Worm (Caenorhabditis elegans) whole organism, midembryonic: ENCODE data around the gene C18A3.10.

Experiments used
- T22C8.4 ChIP-seq: fragments of 200-800 bp; sonication (Bioruptor generic); IDR thresholded peaks from 2 replicates; pipeline ENCODE4 v1.3.6; 2022; ENCODE audit warnings: missing genetic modification characterization, missing compliant biosample characterization
- cog-1 ChIP-seq: sonication (generic microtip); optimal IDR thresholded peaks from 2 replicates; lab custom pipeline; 2016; ENCODE audit warnings: missing genetic modification characterization, missing compliant biosample characterization
- flt-1 ChIP-seq: fragments of 200-800 bp; sonication (Bioruptor generic); IDR thresholded peaks from 2 replicates; pipeline ENCODE4 v1.3.6; 2022; ENCODE audit warnings: missing genetic modification characterization, missing compliant biosample characterization
- klf-2 ChIP-seq: fragments of 200-800 bp; sonication (Bioruptor generic); conservative IDR thresholded peaks from 2 replicates; pipeline ENCODE4 v1.3.6; 2022; ENCODE audit warnings: missing genetic modification reagents, missing genetic modification characterization, missing compliant biosample characterization
- med-1 ChIP-seq: sonication (generic microtip); optimal IDR thresholded peaks from 2 replicates; lab custom pipeline; 2017; ENCODE audit warnings: missing genetic modification characterization, mild to moderate bottlenecking, missing compliant biosample characterization, antibody characterized with exemption, missing genetic modification reagents; ENCODE audit not compliant: insufficient read depth
- ref-1 ChIP-seq: fragments of 200-800 bp; sonication (Bioruptor generic); conservative IDR thresholded peaks from 2 replicates; pipeline ENCODE4 v1.3.6; 2022; ENCODE audit warnings: missing genetic modification reagents, missing genetic modification characterization, missing compliant biosample characterization
- tab-1 ChIP-seq: fragments of 200-800 bp; sonication (Bioruptor generic); IDR thresholded peaks from 2 replicates; pipeline ENCODE4 v1.3.6; 2022; ENCODE audit warnings: missing genetic modification characterization, missing compliant biosample characterization
- ztf-23 ChIP-seq: fragments of 200-800 bp; sonication (Bioruptor generic); IDR thresholded peaks from 2 replicates; pipeline ENCODE4 v1.3.6; 2022; ENCODE audit warnings: missing genetic modification reagents, missing genetic modification characterization, missing compliant biosample characterization
- ztf-29 ChIP-seq: fragments of 200-800 bp; sonication (Bioruptor generic); IDR thresholded peaks from 2 replicates; pipeline ENCODE4 v1.3.6; 2022; ENCODE audit warnings: missing genetic modification reagents, missing genetic modification characterization, missing compliant biosample characterization

DNA sequence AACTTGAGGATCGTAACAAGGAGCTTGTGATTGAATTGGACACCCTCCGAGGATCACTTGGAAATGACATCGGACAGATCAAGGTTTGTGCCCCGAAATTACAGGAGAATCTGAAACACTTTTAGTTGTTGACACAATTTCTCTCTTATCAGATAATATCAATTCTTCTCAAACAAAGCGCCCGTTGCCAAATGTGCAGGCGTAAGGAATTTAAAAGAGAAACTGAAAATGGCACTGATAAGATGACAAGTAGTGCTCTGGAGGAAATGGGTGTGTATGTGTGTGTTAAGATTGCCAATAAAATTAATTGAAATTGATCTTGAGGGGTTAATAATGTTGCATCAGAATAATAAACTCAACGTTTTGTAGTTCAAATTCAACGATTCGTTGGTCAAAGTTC is 35.7 kb upstream of the C18A3.10 start:
- TF ChIP-seq ztf-23 (GFP tag; lab: Robert Waterston, UW), result no peak
- no peak for TF ChIP-seq klf-2
- TF ChIP-seq flt-1 (GFP tag; lab: Robert Waterston, UW), result no peak
- TF ChIP-seq tab-1, result no peak
- no peak for TF ChIP-seq med-1
- no peak for TF ChIP-seq ztf-29
- TF ChIP-seq T22C8.4, result no peak
- no peak for TF ChIP-seq ref-1
- no peak for TF ChIP-seq cog-1 (tag; lab: Kevin White, UChicago)
